Worm (Caenorhabditis elegans): ENCODE data around the gene C44C1.6.

DNA sequence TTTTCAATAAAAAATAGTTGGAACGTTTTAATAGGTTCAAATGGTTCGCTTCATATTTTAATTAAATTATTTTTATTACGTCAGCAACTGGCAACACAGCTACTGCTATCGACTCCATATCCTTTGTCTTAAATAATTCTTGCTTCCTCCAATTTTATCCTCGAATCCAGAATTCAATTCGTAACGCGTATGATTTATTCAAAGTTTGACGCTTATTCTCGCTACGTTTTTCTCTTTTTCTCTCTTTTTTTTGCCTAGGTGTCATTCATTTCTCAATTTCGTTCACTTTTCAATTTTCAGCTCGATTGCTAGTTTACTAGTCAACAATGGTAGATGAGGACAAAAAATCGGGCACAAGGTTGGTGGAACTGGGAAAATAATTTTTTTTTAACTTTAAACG, 19.6 kb downstream of the C44C1.6 start, which contains the start of gene arr-1:
- TF ChIP-seq unc-39 (tag; optimal IDR thresholded peaks at IDR 0.05) (no peak), lin-13 (tag; optimal IDR thresholded peaks at IDR 0.05) (no peak), ztf-11 (tag; optimal IDR thresholded peaks at IDR 0.05) (no peak)

Measured in whole organism, mixed stage, embryonic.